Worm (Caenorhabditis elegans) whole organism, mixed stage, embryonic: Measurements from ENCODE around the gene B0252.11.

Experiments used
- M03D4.4 ChIP-seq: sonication (generic microtip); optimal IDR thresholded peaks from 2 replicates; lab custom pipeline; 2017; ENCODE audit warnings: mild to moderate bottlenecking, missing genetic modification characterization, missing compliant biosample characterization
- bed-3 ChIP-seq: fragments of 200-800 bp; sonication (Bioruptor generic); optimal IDR thresholded peaks from 3 replicates; lab custom pipeline; 2018; ENCODE audit warnings: mild to moderate bottlenecking, missing genetic modification characterization, moderate library complexity, missing compliant biosample characterization
- blmp-1 ChIP-seq: fragments of 150-350 bp; optimal IDR thresholded peaks from 2 replicates; lab custom pipeline; 2014; ENCODE audit warnings: missing biosample characterization, missing genetic modification characterization
- ceh-39 ChIP-seq: fragments of 150-350 bp; optimal IDR thresholded peaks from 2 replicates; lab custom pipeline; 2014; ENCODE audit warnings: missing biosample characterization, missing genetic modification characterization
- ceh-43 ChIP-seq: fragments of 200-800 bp; sonication (Bioruptor generic); optimal IDR thresholded peaks from 2 replicates; lab custom pipeline; 2018; ENCODE audit warnings: mild to moderate bottlenecking, missing genetic modification characterization, moderate library complexity, missing compliant biosample characterization
- ceh-83 ChIP-seq: fragments of 200-800 bp; sonication (Bioruptor generic); optimal IDR thresholded peaks from 2 replicates; lab custom pipeline; 2018; ENCODE audit warnings: mild to moderate bottlenecking, missing genetic modification characterization, missing compliant biosample characterization
- ces-1 ChIP-seq: fragments of 150-350 bp; optimal IDR thresholded peaks from 2 replicates; lab custom pipeline; 2014; ENCODE audit warnings: missing biosample characterization, missing genetic modification reagents, missing genetic modification characterization
- cnd-1 ChIP-seq: fragments of 200-800 bp; sonication (Bioruptor generic); optimal IDR thresholded peaks from 2 replicates; lab custom pipeline; 2018; ENCODE audit warnings: mild to moderate bottlenecking, missing genetic modification characterization, missing compliant biosample characterization
- drap-1 ChIP-seq: fragments of 200-800 bp; sonication (Bioruptor generic); optimal IDR thresholded peaks from 3 replicates; lab custom pipeline; 2018; ENCODE audit warnings: mild to moderate bottlenecking, missing genetic modification characterization, missing compliant biosample characterization
- elt-1 ChIP-seq: sonication (generic microtip); optimal IDR thresholded peaks from 2 replicates; lab custom pipeline; 2017; ENCODE audit warnings: missing genetic modification characterization, mild to moderate bottlenecking, missing compliant biosample characterization, antibody characterized with exemption, moderate library complexity, borderline replicate concordance; ENCODE audit not compliant: insufficient read depth
- elt-3 ChIP-seq: fragments of 150-350 bp; optimal IDR thresholded peaks from 2 replicates; lab custom pipeline; 2014; ENCODE audit warnings: missing biosample characterization, missing genetic modification characterization
- flh-1 ChIP-seq: fragments of 200-800 bp; sonication (Bioruptor generic); optimal IDR thresholded peaks from 2 replicates; lab custom pipeline; 2018; ENCODE audit warnings: mild to moderate bottlenecking, missing genetic modification characterization, moderate library complexity, missing compliant biosample characterization
- ham-2 ChIP-seq: fragments of 200-800 bp; sonication (Bioruptor generic); optimal IDR thresholded peaks from 2 replicates; lab custom pipeline; 2018; ENCODE audit warnings: mild to moderate bottlenecking, missing genetic modification characterization, missing compliant biosample characterization
- hlh-1 ChIP-seq: fragments of 150-350 bp; optimal IDR thresholded peaks from 2 replicates; lab custom pipeline; 2014; ENCODE audit warnings: missing biosample characterization, missing genetic modification reagents, missing genetic modification characterization
- lin-13 ChIP-seq: fragments of 150-350 bp; optimal IDR thresholded peaks from 2 replicates; lab custom pipeline; 2014; ENCODE audit warnings: missing biosample characterization, missing genetic modification characterization
- lin-32 ChIP-seq: fragments of 200-800 bp; sonication (Bioruptor generic); optimal IDR thresholded peaks from 2 replicates; lab custom pipeline; 2018; ENCODE audit warnings: mild to moderate bottlenecking, missing genetic modification characterization, missing compliant biosample characterization
- mab-5 ChIP-seq: fragments of 150-350 bp; optimal IDR thresholded peaks from 2 replicates; lab custom pipeline; 2014; ENCODE audit warnings: missing biosample characterization, missing genetic modification characterization
- mep-1 ChIP-seq: fragments of 150-350 bp; optimal IDR thresholded peaks from 2 replicates; lab custom pipeline; 2017; ENCODE audit warnings: missing biosample characterization, missing genetic modification reagents, missing genetic modification characterization, inconsistent platforms
- mls-2 ChIP-seq: sonication (generic microtip); optimal IDR thresholded peaks from 2 replicates; lab custom pipeline; 2016; ENCODE audit warnings: mild to moderate bottlenecking, missing genetic modification characterization, moderate library complexity, missing compliant biosample characterization
- nhr-12 ChIP-seq: fragments of 150-350 bp; optimal IDR thresholded peaks from 2 replicates; lab custom pipeline; 2014; ENCODE audit warnings: missing biosample characterization, missing genetic modification characterization
- nhr-237 ChIP-seq: fragments of 150-350 bp; optimal IDR thresholded peaks from 2 replicates; lab custom pipeline; 2014; ENCODE audit warnings: missing biosample characterization, missing genetic modification characterization
- nhr-28 ChIP-seq: fragments of 150-350 bp; optimal IDR thresholded peaks from 2 replicates; lab custom pipeline; 2014; ENCODE audit warnings: missing biosample characterization, missing genetic modification characterization
- nhr-76 ChIP-seq: sonication (generic microtip); optimal IDR thresholded peaks from 2 replicates; lab custom pipeline; 2017; ENCODE audit warnings: missing biosample characterization, missing genetic modification characterization
- pha-4 ChIP-seq: fragments of 150-350 bp; optimal IDR thresholded peaks from 2 replicates; lab custom pipeline; 2018; ENCODE audit warnings: missing biosample characterization, missing genetic modification reagents, missing genetic modification characterization
- sptf-1 ChIP-seq: sonication (generic microtip); optimal IDR thresholded peaks from 2 replicates; lab custom pipeline; 2017; ENCODE audit warnings: mild to moderate bottlenecking, missing genetic modification characterization, moderate library complexity, missing compliant biosample characterization
- tbx-8 ChIP-seq: fragments of 200-800 bp; sonication (Bioruptor generic); optimal IDR thresholded peaks from 2 replicates; lab custom pipeline; 2018; ENCODE audit warnings: mild to moderate bottlenecking, missing genetic modification characterization, moderate library complexity, missing compliant biosample characterization
- unc-120 ChIP-seq: sonication (generic microtip); optimal IDR thresholded peaks from 2 replicates; lab custom pipeline; 2017; ENCODE audit warnings: missing genetic modification characterization, missing compliant biosample characterization; ENCODE audit not compliant: poor library complexity, severe bottlenecking
- unc-39 ChIP-seq: fragments of 150-350 bp; optimal IDR thresholded peaks from 2 replicates; lab custom pipeline; 2014; ENCODE audit warnings: missing biosample characterization, missing genetic modification characterization
- unc-62 ChIP-seq: fragments of 150-350 bp; optimal IDR thresholded peaks from 2 replicates; lab custom pipeline; 2014; ENCODE audit warnings: missing biosample characterization, missing genetic modification reagents, missing genetic modification characterization
- zip-8 ChIP-seq: fragments of 150-350 bp; optimal IDR thresholded peaks from 2 replicates; lab custom pipeline; 2014; ENCODE audit warnings: missing biosample characterization, missing genetic modification characterization
- ztf-11 ChIP-seq: fragments of 150-350 bp; optimal IDR thresholded peaks from 2 replicates; lab custom pipeline; 2014; ENCODE audit warnings: missing biosample characterization, missing genetic modification characterization

The B0252.11 gene

DNA sequence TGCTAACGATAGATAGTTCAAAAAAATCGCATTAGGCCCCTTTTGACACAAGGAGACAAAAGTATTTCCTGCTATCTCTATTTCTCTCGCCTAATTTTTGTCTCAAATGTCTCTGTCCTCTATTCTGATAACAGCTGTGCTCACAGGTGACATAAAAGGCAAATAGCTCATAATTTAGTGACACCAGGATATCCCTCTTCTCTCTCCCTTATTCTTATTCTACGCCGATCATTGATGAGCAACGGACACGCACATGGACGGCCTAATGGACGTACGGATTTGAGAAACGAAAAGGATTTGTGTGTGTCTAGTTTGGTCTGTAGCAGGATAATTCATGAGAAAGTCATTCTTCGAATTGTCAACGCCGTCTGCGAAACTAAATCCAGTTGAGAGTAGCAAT is 18.4 kb upstream of the B0252.11 start:
- TF ChIP-seq nhr-76 (tag; lab: Kevin White, UChicago), result no peak
- no peak for TF ChIP-seq M03D4.4 (tag; lab: Kevin White, UChicago)
- TF ChIP-seq mls-2, result peak; percentile 10
- TF ChIP-seq ceh-43 (GFP tag; lab: Kevin White, UChicago), result no peak
- no peak for TF ChIP-seq ztf-11 (tag; lab: Kevin White, UChicago)
- TF ChIP-seq ces-1, result peak; percentile 40
- peak; percentile 85 for TF ChIP-seq lin-32 (GFP tag; lab: Kevin White, UChicago)
- peak; percentile 33 for TF ChIP-seq hlh-1 (tag; lab: Kevin White, UChicago)
- TF ChIP-seq ceh-83, result no peak
- TF ChIP-seq unc-62, result peak; percentile 32

DNA sequence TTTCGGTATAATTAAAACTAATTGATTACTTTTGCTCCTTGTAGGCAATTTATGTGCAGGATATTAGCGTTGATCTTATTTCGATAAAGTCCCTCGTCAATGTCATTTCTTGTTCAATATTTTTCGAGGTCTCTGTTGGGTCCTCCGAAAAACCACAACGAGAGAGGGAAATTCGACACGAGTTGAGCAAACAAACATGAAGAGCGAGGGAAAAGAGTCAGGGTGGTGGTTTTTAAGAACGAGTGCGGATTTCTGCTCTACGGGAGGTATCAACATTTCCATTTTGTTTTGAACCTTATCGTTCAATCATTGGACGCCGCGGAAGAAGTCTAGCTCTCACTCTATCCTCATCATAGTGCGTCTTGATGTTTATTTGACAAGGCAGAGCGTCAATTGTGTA is 17.1 kb upstream of the B0252.11 start:
- no peak for TF ChIP-seq bed-3 (GFP tag; lab: Kevin White, UChicago)
- no peak for TF ChIP-seq ceh-83
- no peak for TF ChIP-seq unc-120 (tag; lab: Kevin White, UChicago)
- no peak for TF ChIP-seq elt-3 (tag; lab: Kevin White, UChicago)
- TF ChIP-seq unc-39 (tag; lab: Kevin White, UChicago), result no peak
- TF ChIP-seq M03D4.4 (tag; lab: Kevin White, UChicago), result no peak
- TF ChIP-seq blmp-1, result no peak
- TF ChIP-seq nhr-12 (tag; lab: Kevin White, UChicago), result no peak
- TF ChIP-seq tbx-8 (GFP tag; lab: Kevin White, UChicago), result no peak
- no peak for TF ChIP-seq lin-13
- no peak for TF ChIP-seq nhr-28 (tag; lab: Kevin White, UChicago)
- TF ChIP-seq mab-5, result no peak

DNA sequence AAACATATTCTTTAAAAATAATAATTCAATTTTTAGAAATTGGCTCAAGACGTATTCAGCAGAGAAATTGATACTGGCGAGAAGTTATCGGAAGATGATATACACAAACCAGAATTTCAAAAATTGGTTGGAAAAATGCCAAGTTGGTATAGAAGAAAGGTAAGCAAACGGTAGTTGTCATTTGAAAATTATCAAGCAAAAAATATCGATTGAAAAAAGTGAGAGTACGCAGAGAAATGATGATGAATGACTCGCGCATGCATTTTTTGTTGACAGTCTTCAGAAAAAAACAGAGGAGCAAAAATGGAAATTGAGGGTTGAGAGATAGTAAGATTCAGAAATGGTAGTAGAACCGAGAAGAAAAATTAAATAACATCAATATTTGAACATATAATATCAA is 15.4 kb upstream of the B0252.11 start:
- TF ChIP-seq zip-8 (no peak), cnd-1 (no peak), flh-1 (GFP tag; lab: Kevin White, UChicago) (no peak), lin-32 (GFP tag; lab: Kevin White, UChicago) (no peak), elt-1 (no peak), mep-1 (no peak), lin-13 (no peak), M03D4.4 (tag; lab: Kevin White, UChicago) (no peak), ceh-39 (tag; lab: Kevin White, UChicago) (no peak), ztf-11 (tag; lab: Kevin White, UChicago) (no peak), elt-3 (tag; lab: Kevin White, UChicago) (no peak), sptf-1 (no peak)

DNA sequence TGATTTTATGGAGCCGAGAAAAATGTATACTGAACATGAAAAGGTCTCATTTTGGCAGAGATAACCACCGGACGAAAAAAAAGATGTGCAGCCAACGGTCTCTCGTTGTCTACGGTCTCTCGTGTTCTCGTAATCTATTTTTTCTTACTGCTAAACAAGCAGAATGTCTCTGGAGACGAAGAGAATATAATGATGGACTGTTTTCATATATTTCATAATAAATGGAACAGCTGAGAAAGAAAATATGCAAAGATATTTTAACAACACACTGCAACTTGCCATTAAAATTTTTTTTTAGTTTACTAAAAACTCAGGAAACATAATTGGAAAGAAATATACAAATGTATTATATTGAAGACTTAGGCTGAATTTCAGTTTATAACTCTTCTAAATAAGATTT is 12.5 kb upstream of the B0252.11 start:
- TF ChIP-seq ham-2 (GFP tag; lab: Kevin White, UChicago) (no peak), bed-3 (GFP tag; lab: Kevin White, UChicago) (no peak), ces-1 (peak; percentile 44), pha-4 (tag; lab: Kevin White, UChicago) (no peak)

DNA sequence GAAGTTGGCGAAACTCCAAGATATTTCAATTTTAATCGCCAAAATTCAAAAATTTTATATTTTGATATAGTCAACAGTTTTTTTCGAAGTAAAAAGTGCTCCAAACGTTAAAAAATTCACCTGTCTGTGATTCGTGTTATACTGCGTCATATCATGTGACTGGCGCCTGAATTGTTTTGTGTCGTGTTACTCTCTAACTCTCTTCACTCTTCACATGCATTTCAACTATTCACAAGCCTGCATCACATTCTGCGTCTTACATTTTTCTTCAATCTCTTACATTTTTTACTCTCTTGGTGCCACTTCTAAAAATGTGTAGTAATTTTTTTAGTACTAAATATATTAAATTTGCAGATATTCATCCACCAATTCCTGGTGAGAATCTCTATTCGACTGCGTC is 10.8 kb upstream of the B0252.11 start, which contains the start of gene flcn-1:
Gene flcn-1 (plus strand): TSS at position 348 of the 400 bp plus-strand sequence.
- TF ChIP-seq ces-1 (peak; percentile 12), drap-1 (GFP tag; lab: Kevin White, UChicago) (no peak), elt-1 (no peak), unc-120 (tag; lab: Kevin White, UChicago) (no peak), ceh-39 (tag; lab: Kevin White, UChicago) (no peak), nhr-237 (tag; lab: Kevin White, UChicago) (no peak), pha-4 (tag; lab: Kevin White, UChicago) (no peak), zip-8 (no peak)

DNA sequence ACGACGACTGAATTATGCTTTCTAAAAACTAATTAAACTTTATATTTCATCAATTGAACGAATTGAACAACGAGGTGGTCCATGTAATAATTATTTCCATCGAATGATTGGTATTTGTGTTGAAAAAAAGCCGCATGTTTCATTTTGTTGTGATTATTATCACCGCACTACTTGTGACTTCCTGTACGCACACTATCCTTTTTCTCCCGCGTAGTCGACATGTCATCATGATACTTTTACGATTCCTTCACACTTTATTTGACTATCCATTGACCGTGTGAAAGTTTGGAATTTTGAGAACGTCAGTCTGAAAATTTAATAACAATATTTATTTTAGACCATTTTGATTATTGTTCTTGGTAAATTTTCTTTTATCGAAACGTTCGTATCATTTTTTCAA is 10.0 kb upstream of the B0252.11 start, which contains the start of gene F22D3.4:
Gene F22D3.4 (minus strand): TSS at position 1 of the 400 bp plus-strand sequence.
- TF ChIP-seq lin-32 (GFP tag; lab: Kevin White, UChicago) (no peak), unc-62 (no peak)
